Fruit fly (Drosophila melanogaster) whole organism, embryonic: ENCODE measurements around the gene Eip75B.

Experiments used
- Abd-B ChIP-seq: fragments of 200-800 bp; sonication (Bioruptor generic); optimal IDR thresholded peaks from 2 replicates; lab custom pipeline; 2018; ENCODE audit warnings: missing biosample characterization, mild to moderate bottlenecking, missing genetic modification characterization, moderate library complexity
- Atf3 ChIP-seq: fragments of 200-800 bp; sonication (Bioruptor generic); optimal IDR thresholded peaks from 3 replicates; lab custom pipeline; 2016; ENCODE audit warnings: missing biosample characterization, missing genetic modification characterization
- C15 ChIP-seq: fragments of 200-800 bp; sonication (Bioruptor generic); IDR thresholded peaks from 3 replicates; pipeline ENCODE4 v1.3.6; 2022; ENCODE audit warnings: missing biosample characterization, missing genetic modification characterization
- CG10321 ChIP-seq: fragments of 200-800 bp; sonication (Bioruptor generic); IDR thresholded peaks from 2 replicates; pipeline ENCODE4 v1.3.6; 2022; ENCODE audit warnings: missing biosample characterization, missing genetic modification characterization
- CG12769 ChIP-seq: fragments of 200-800 bp; sonication (Bioruptor generic); optimal IDR thresholded peaks from 2 replicates; lab custom pipeline; 2019; ENCODE audit warnings: missing biosample characterization, mild to moderate bottlenecking, missing genetic modification characterization, moderate library complexity
- CG13775 ChIP-seq: fragments of 200-800 bp; sonication (Bioruptor generic); optimal IDR thresholded peaks from 3 replicates; lab custom pipeline; 2017; ENCODE audit warnings: missing biosample characterization, mild to moderate bottlenecking, missing genetic modification characterization
- CG17186 ChIP-seq: fragments of 200-800 bp; sonication (Bioruptor generic); optimal IDR thresholded peaks from 3 replicates; lab custom pipeline; 2017; ENCODE audit warnings: missing biosample characterization, missing genetic modification reagents, missing genetic modification characterization
- CG1792 ChIP-seq: fragments of 200-800 bp; sonication (Bioruptor generic); optimal IDR thresholded peaks from 2 replicates; lab custom pipeline; 2016; ENCODE audit warnings: missing biosample characterization, missing genetic modification characterization
- CG31224 ChIP-seq: fragments of 200-800 bp; sonication (Bioruptor generic); IDR thresholded peaks from 2 replicates; pipeline ENCODE4 v1.3.6; 2022; ENCODE audit warnings: missing biosample characterization, missing genetic modification characterization
- CG32767 ChIP-seq: fragments of 200-800 bp; sonication (Bioruptor generic); IDR thresholded peaks from 2 replicates; pipeline ENCODE4 v1.3.6; 2022; ENCODE audit warnings: missing biosample characterization, missing genetic modification characterization
- CG32772 ChIP-seq: fragments of 200-800 bp; sonication (Bioruptor generic); IDR thresholded peaks from 2 replicates; pipeline ENCODE4 v1.3.6; 2022; ENCODE audit warnings: missing biosample characterization, missing genetic modification characterization
- CG43689 ChIP-seq: fragments of 200-800 bp; sonication (Bioruptor generic); IDR thresholded peaks from 2 replicates; pipeline ENCODE4 v1.3.6; 2022; ENCODE audit warnings: missing biosample characterization, missing genetic modification characterization
- CG7271 ChIP-seq: fragments of 200-800 bp; sonication (Bioruptor generic); optimal IDR thresholded peaks from 2 replicates; lab custom pipeline; 2018; ENCODE audit warnings: missing biosample characterization, mild to moderate bottlenecking, missing genetic modification characterization, moderate library complexity
- CG7357 ChIP-seq: fragments of 200-800 bp; sonication (Bioruptor generic); IDR thresholded peaks from 3 replicates; pipeline ENCODE4 v1.3.6; 2022; ENCODE audit warnings: missing biosample characterization, missing genetic modification characterization
- CG7556 ChIP-seq: fragments of 200-800 bp; sonication (Bioruptor generic); optimal IDR thresholded peaks from 2 replicates; lab custom pipeline; 2017; ENCODE audit warnings: missing biosample characterization, mild to moderate bottlenecking, missing genetic modification characterization
- CG7987 ChIP-seq: fragments of 200-800 bp; sonication (Bioruptor generic); optimal IDR thresholded peaks from 2 replicates; lab custom pipeline; 2018; ENCODE audit warnings: missing biosample characterization, mild to moderate bottlenecking, missing genetic modification characterization, moderate library complexity
- CG8359 ChIP-seq: fragments of 200-800 bp; sonication (Bioruptor generic); optimal IDR thresholded peaks from 2 replicates; lab custom pipeline; 2017; ENCODE audit warnings: missing biosample characterization, mild to moderate bottlenecking, missing genetic modification characterization, borderline replicate concordance
- CG9797 ChIP-seq: fragments of 200-800 bp; sonication (Bioruptor generic); optimal IDR thresholded peaks from 3 replicates; lab custom pipeline; 2018; ENCODE audit warnings: missing biosample characterization, mild to moderate bottlenecking, missing genetic modification characterization
- Dp ChIP-seq: fragments of 200-800 bp; sonication (Bioruptor generic); optimal IDR thresholded peaks from 2 replicates; lab custom pipeline; 2018; ENCODE audit warnings: missing biosample characterization, mild to moderate bottlenecking, missing genetic modification characterization, moderate library complexity
- Lhr ChIP-seq: fragments of 200-800 bp; sonication (Bioruptor generic); optimal IDR thresholded peaks from 3 replicates; lab custom pipeline; 2017; ENCODE audit warnings: mild to moderate bottlenecking, missing biosample characterization, missing genetic modification reagents, missing genetic modification characterization
- Myb ChIP-seq: fragments of 200-800 bp; sonication (Bioruptor generic); optimal IDR thresholded peaks from 2 replicates; lab custom pipeline; 2016; ENCODE audit warnings: missing biosample characterization, missing genetic modification characterization
- NfI ChIP-seq: fragments of 200-800 bp; sonication (Bioruptor generic); optimal IDR thresholded peaks from 3 replicates; lab custom pipeline; 2018; ENCODE audit warnings: missing biosample characterization, mild to moderate bottlenecking, missing genetic modification characterization, moderate library complexity
- Oaz ChIP-seq: fragments of 200-800 bp; sonication (Bioruptor generic); IDR thresholded peaks from 2 replicates; pipeline ENCODE4 v1.3.6; 2022; ENCODE audit warnings: missing biosample characterization, missing genetic modification characterization
- Optix ChIP-seq: fragments of 200-800 bp; sonication (Bioruptor generic); IDR thresholded peaks from 3 replicates; pipeline ENCODE4 v1.3.6; 2022; ENCODE audit warnings: missing biosample characterization, missing genetic modification characterization
- Rx ChIP-seq: fragments of 200-800 bp; sonication (Bioruptor generic); IDR thresholded peaks from 2 replicates; pipeline ENCODE4 v1.3.6; 2022; ENCODE audit warnings: missing biosample characterization, missing genetic modification characterization
- Stat92E ChIP-seq, 3 experiments: fragments of >200 bp in 2 of 3; fragments of 200-800 bp in 1 of 3; sonication (Bioruptor generic) in 1 of 3; optimal IDR thresholded peaks; 2 replicates each; lab custom pipeline; 2017 to 2019; ENCODE audit warnings: missing biosample characterization in 3 of 3, missing genetic modification characterization in 3 of 3, mild to moderate bottlenecking in 1 of 3, moderate library complexity in 1 of 3
- Taf1 ChIP-seq: fragments of 200-800 bp; sonication (Bioruptor generic); IDR thresholded peaks from 2 replicates; pipeline ENCODE4 v1.3.6; 2022; ENCODE audit warnings: missing biosample characterization, missing genetic modification characterization
- al ChIP-seq: fragments of 200-800 bp; sonication (Bioruptor generic); IDR thresholded peaks from 2 replicates; pipeline ENCODE4 v1.3.6; 2022; ENCODE audit warnings: missing biosample characterization, missing genetic modification characterization
- ase ChIP-seq: fragments of 200-800 bp; sonication (Bioruptor generic); IDR thresholded peaks from 3 replicates; pipeline ENCODE4 v1.3.6; 2022; ENCODE audit warnings: missing biosample characterization, missing genetic modification characterization
- caup ChIP-seq: fragments of 200-800 bp; sonication (Bioruptor generic); optimal IDR thresholded peaks from 3 replicates; lab custom pipeline; 2017; ENCODE audit warnings: missing biosample characterization, mild to moderate bottlenecking, missing genetic modification characterization, moderate library complexity; ENCODE audit not compliant: severe bottlenecking
- chif ChIP-seq, 2 experiments: fragments of 200-800 bp; sonication (Bioruptor generic); optimal IDR thresholded peaks; 3 replicates each; lab custom pipeline; 2016; ENCODE audit warnings: missing biosample characterization in 2 of 2, missing genetic modification characterization in 2 of 2
- dpn ChIP-seq, 2 experiments: fragments of 200-800 bp; sonication (Bioruptor generic); optimal IDR thresholded peaks; 3 replicates each; lab custom pipeline; 2016; ENCODE audit warnings: missing biosample characterization in 2 of 2, missing genetic modification characterization in 2 of 2
- emc ChIP-seq: fragments of 200-800 bp; sonication (Bioruptor generic); optimal IDR thresholded peaks from 2 replicates; lab custom pipeline; 2016; ENCODE audit warnings: missing biosample characterization, missing genetic modification characterization
- en ChIP-seq: fragments of 200-800 bp; sonication (Bioruptor generic); optimal IDR thresholded peaks from 2 replicates; lab custom pipeline; 2016; ENCODE audit warnings: missing biosample characterization, missing genetic modification characterization
- esg ChIP-seq: fragments of 200-800 bp; sonication (Bioruptor generic); conservative IDR thresholded peaks from 2 replicates; pipeline ENCODE4 v1.3.6; 2022; ENCODE audit warnings: missing biosample characterization, missing genetic modification characterization
- fd3F ChIP-seq: fragments of 200-800 bp; sonication (Bioruptor generic); optimal IDR thresholded peaks from 2 replicates; lab custom pipeline; 2018; ENCODE audit warnings: missing biosample characterization, mild to moderate bottlenecking, missing genetic modification characterization, moderate library complexity
- gce ChIP-seq: fragments of 200-800 bp; sonication (Bioruptor generic); IDR thresholded peaks from 3 replicates; pipeline ENCODE4 v1.3.6; 2022; ENCODE audit warnings: missing biosample characterization, missing genetic modification characterization
- grau ChIP-seq: fragments of 200-800 bp; optimal IDR thresholded peaks from 3 replicates; lab custom pipeline; 2019; ENCODE audit warnings: missing biosample characterization, mild to moderate bottlenecking, missing genetic modification characterization, moderate library complexity
- h ChIP-seq: fragments of >200 bp; optimal IDR thresholded peaks from 2 replicates; lab custom pipeline; 2017
- her ChIP-seq: fragments of 200-800 bp; sonication (Bioruptor generic); optimal IDR thresholded peaks from 2 replicates; lab custom pipeline; 2016; ENCODE audit warnings: missing biosample characterization, missing genetic modification characterization
- kay ChIP-seq: fragments of 200-800 bp; sonication (Bioruptor generic); optimal IDR thresholded peaks from 2 replicates; lab custom pipeline; 2016; ENCODE audit warnings: missing biosample characterization, missing genetic modification characterization
- ken ChIP-seq: fragments of 200-800 bp; sonication (Bioruptor generic); IDR thresholded peaks from 3 replicates; pipeline ENCODE4 v1.3.6; 2022; ENCODE audit warnings: missing biosample characterization, missing genetic modification characterization
- nerfin-1 ChIP-seq: fragments of 200-800 bp; sonication (Bioruptor generic); optimal IDR thresholded peaks from 3 replicates; lab custom pipeline; 2019; ENCODE audit warnings: missing biosample characterization, mild to moderate bottlenecking, missing genetic modification characterization, moderate library complexity
- pfk ChIP-seq: fragments of 200-800 bp; sonication (Bioruptor generic); optimal IDR thresholded peaks from 2 replicates; lab custom pipeline; 2018; ENCODE audit warnings: missing biosample characterization, mild to moderate bottlenecking, missing genetic modification characterization, moderate library complexity
- sc ChIP-seq, 3 experiments: fragments of >200 bp in 2 of 3; fragments of 200-800 bp in 1 of 3; sonication (Bioruptor generic) in 1 of 3; optimal IDR thresholded peaks; 2 replicates in 2 of 3; 3 replicates in 1 of 3; lab custom pipeline; 2017; ENCODE audit warnings: mild to moderate bottlenecking in 1 of 3, missing biosample characterization in 1 of 3, missing genetic modification characterization in 1 of 3, missing genetic modification reagents in 1 of 3
- sd ChIP-seq: fragments of 200-800 bp; sonication (Bioruptor generic); optimal IDR thresholded peaks from 3 replicates; lab custom pipeline; 2018; ENCODE audit warnings: missing biosample characterization, mild to moderate bottlenecking, missing genetic modification characterization, moderate library complexity
- slp2 ChIP-seq: fragments of 200-800 bp; sonication (Bioruptor generic); optimal IDR thresholded peaks from 2 replicates; lab custom pipeline; 2016; ENCODE audit warnings: missing biosample characterization, missing genetic modification characterization
- wor ChIP-seq: fragments of 200-800 bp; sonication (Bioruptor generic); IDR thresholded peaks from 2 replicates; pipeline ENCODE4 v1.3.6; 2022; ENCODE audit warnings: missing biosample characterization, missing genetic modification characterization
- zfh1 ChIP-seq: fragments of 200-800 bp; sonication (Bioruptor generic); IDR thresholded peaks from 3 replicates; pipeline ENCODE4 v1.3.6; 2022; ENCODE audit warnings: missing biosample characterization, missing genetic modification characterization

The Eip75B gene

dm6 chr3L:18029546-18030300, 34.8 kb downstream of the Eip75B start (continued):
- no peak for TF ChIP-seq CG13775 (GFP tag; lab: Kevin White, UChicago)
- TF ChIP-seq NfI, result peak; percentile 5
- peak; percentile 76 for TF ChIP-seq her (GFP tag; lab: Kevin White, UChicago)
- TF ChIP-seq esg (GFP tag; lab: Robert Waterston, UW), result no peak
- no peak for TF ChIP-seq ase (GFP tag; lab: Robert Waterston, UW)
- 0 out of 2 replicates have a peak, but pooled peaks have one; percentile 33 for TF ChIP-seq CG10321 (GFP tag; lab: Robert Waterston, UW)
- peak; percentile 64 for TF ChIP-seq Atf3 (GFP tag; lab: Kevin White, UChicago)
- TF ChIP-seq en (GFP tag; lab: Kevin White, UChicago), result peak; percentile 65
- TF ChIP-seq caup (GFP tag; lab: Kevin White, UChicago), result peak; percentile 82
- peak; percentile 78 for TF ChIP-seq zfh1
- TF ChIP-seq dpn (GFP tag; optimal IDR thresholded peaks at IDR 0.05; lab: Kevin White, UChicago), result peak; percentile 28 to 67
- TF ChIP-seq ken, result no peak; the same call in 2 of the 3 replicates
- TF ChIP-seq Abd-B (GFP tag; lab: Kevin White, UChicago), result no peak
- TF ChIP-seq grau, result peak; percentile 84
- no peak for TF ChIP-seq CG7271
- TF ChIP-seq CG7987 (GFP tag; lab: Kevin White, UChicago), result peak; percentile 92
- no peak for TF ChIP-seq Myb (GFP tag; lab: Kevin White, UChicago)
- TF ChIP-seq emc, result no peak
- TF ChIP-seq nerfin-1 (tag; lab: Kevin White, UChicago), result peak; percentile 76
- TF ChIP-seq Rx (GFP tag; lab: Robert Waterston, UW), result no peak
- TF ChIP-seq Taf1 (GFP tag; lab: Robert Waterston, UW), result no peak
- peak; percentile 70; the same call in 1 of the 3 replicates for TF ChIP-seq gce (GFP tag; lab: Robert Waterston, UW)
- TF ChIP-seq CG9797, result peak; percentile 19
- TF ChIP-seq chif (GFP tag; optimal IDR thresholded peaks at IDR 0.05; lab: Kevin White, UChicago), result peak; percentile 63 to 66
- peak; percentile 73 for TF ChIP-seq CG1792 (GFP tag; lab: Kevin White, UChicago)
- no peak for TF ChIP-seq CG31224 (GFP tag; lab: Robert Waterston, UW)
- TF ChIP-seq Oaz, result no peak
- no peak for TF ChIP-seq C15 (GFP tag; lab: Robert Waterston, UW)
- TF ChIP-seq CG7357 (GFP tag; lab: Robert Waterston, UW), result no peak
- no peak for TF ChIP-seq sc (optimal IDR thresholded peaks at IDR 0.05; lab: Kevin White, UChicago)
- TF ChIP-seq sc (GFP tag; optimal IDR thresholded peaks at IDR 0.05; lab: Kevin White, UChicago), result peak; percentile 77
- peak; percentile 45 for TF ChIP-seq CG8359
- TF ChIP-seq wor (GFP tag; lab: Robert Waterston, UW), result no peak
- TF ChIP-seq sd (tag; lab: Kevin White, UChicago), result peak; percentile 91
- peak; percentile 14; the same call in 1 of the 3 replicates for TF ChIP-seq Optix (GFP tag; lab: Robert Waterston, UW)
- TF ChIP-seq CG12769 (tag; lab: Kevin White, UChicago), result peak; percentile 92
- TF ChIP-seq CG32767 (GFP tag; lab: Robert Waterston, UW), result peak; percentile 87
- TF ChIP-seq CG17186 (GFP tag; lab: Kevin White, UChicago), result peak; percentile 31
- peak; percentile 88 for TF ChIP-seq CG7556 (GFP tag; lab: Kevin White, UChicago)
- no peak for TF ChIP-seq CG32772 (GFP tag; lab: Robert Waterston, UW)
- TF ChIP-seq slp2, result peak; percentile 30
- peak; percentile 68 for TF ChIP-seq kay (GFP tag; lab: Kevin White, UChicago)
- no peak for TF ChIP-seq CG43689
- peak; percentile 60 for TF ChIP-seq Lhr (GFP tag; lab: Kevin White, UChicago)
- no peak for TF ChIP-seq al
- no peak for TF ChIP-seq fd3F (GFP tag; lab: Kevin White, UChicago)
- TF ChIP-seq pfk (GFP tag; lab: Kevin White, UChicago), result peak; percentile 66
- no peak for TF ChIP-seq h (lab: Kevin White, UChicago)
- no peak for TF ChIP-seq Stat92E (GFP tag; optimal IDR thresholded peaks at IDR 0.05; lab: Kevin White, UChicago)
- TF ChIP-seq Dp (GFP tag; lab: Kevin White, UChicago), result no peak
